Worm (Caenorhabditis elegans) whole organism, L1 larva: ENCODE measurements around the gene flwr-1.
A peak's percentile ranks its signal among the peaks of the same experiment; 100 is the strongest.

Source experiments
- aha-1 ChIP-seq: fragments of 150-350 bp; optimal IDR thresholded peaks from 2 replicates; lab custom pipeline; 2014; ENCODE audit warnings: missing biosample characterization, missing genetic modification characterization
- aly-2 ChIP-seq: fragments of 150-350 bp; optimal IDR thresholded peaks from 2 replicates; lab custom pipeline; 2014; ENCODE audit warnings: missing biosample characterization, missing genetic modification characterization
- jun-1 ChIP-seq: fragments of 150-350 bp; optimal IDR thresholded peaks from 2 replicates; lab custom pipeline; 2014; ENCODE audit warnings: missing biosample characterization, missing genetic modification reagents, missing genetic modification characterization
- lin-13 ChIP-seq: fragments of 150-350 bp; optimal IDR thresholded peaks from 2 replicates; lab custom pipeline; 2014; ENCODE audit warnings: missing biosample characterization, missing genetic modification reagents, missing genetic modification characterization
- nhr-12 ChIP-seq: sonication (generic microtip); optimal IDR thresholded peaks from 2 replicates; lab custom pipeline; 2017; ENCODE audit warnings: missing biosample characterization, missing genetic modification characterization
- nhr-90 ChIP-seq: sonication (generic microtip); optimal IDR thresholded peaks from 2 replicates; lab custom pipeline; 2016; ENCODE audit warnings: mild to moderate bottlenecking, missing genetic modification characterization, missing compliant biosample characterization; ENCODE audit not compliant: poor library complexity
- snpc-4 ChIP-seq: fragments of 150-350 bp; optimal IDR thresholded peaks from 2 replicates; lab custom pipeline; 2014; ENCODE audit warnings: missing biosample characterization, missing genetic modification characterization
- sox-4 ChIP-seq: sonication (generic microtip); optimal IDR thresholded peaks from 2 replicates; lab custom pipeline; 2016; ENCODE audit warnings: missing genetic modification characterization, missing compliant biosample characterization
- unc-130 ChIP-seq: fragments of 150-350 bp; optimal IDR thresholded peaks from 2 replicates; lab custom pipeline; 2017; ENCODE audit warnings: missing biosample characterization, missing genetic modification characterization, inconsistent platforms
- unc-86 ChIP-seq: sonication (generic microtip); optimal IDR thresholded peaks from 2 replicates; lab custom pipeline; 2016; ENCODE audit warnings: missing genetic modification characterization, missing compliant biosample characterization
- unc-98 ChIP-seq: fragments of 200-800 bp; sonication (Bioruptor generic); IDR thresholded peaks from 2 replicates; pipeline ENCODE4 v1.3.6; 2022; ENCODE audit warnings: missing genetic modification characterization, missing compliant biosample characterization
- xbp-1 ChIP-seq: sonication (generic microtip); optimal IDR thresholded peaks from 2 replicates; lab custom pipeline; 2016; ENCODE audit warnings: missing genetic modification characterization, missing compliant biosample characterization

ce11 chrX:15008697-15009096 lies 38.6 kb upstream of the flwr-1 start:
- no peak for TF ChIP-seq unc-98 (GFP tag; lab: Robert Waterston, UW)
- no peak for TF ChIP-seq snpc-4
- no peak for TF ChIP-seq nhr-90 (tag; lab: Kevin White, UChicago)
- TF ChIP-seq jun-1 (tag; lab: Kevin White, UChicago), result no peak
- no peak for TF ChIP-seq unc-130 (tag; lab: Kevin White, UChicago)
- no peak for TF ChIP-seq sox-4 (tag; lab: Kevin White, UChicago)
- no peak for TF ChIP-seq xbp-1
- TF ChIP-seq aly-2 (tag; lab: Kevin White, UChicago), result no peak
- no peak for TF ChIP-seq aha-1 (tag; lab: Kevin White, UChicago)
- TF ChIP-seq unc-86, result peak; percentile 54
- no peak for TF ChIP-seq nhr-12
- TF ChIP-seq lin-13 (GFP tag; lab: Kevin White, UChicago), result no peak
